Fruit fly (Drosophila melanogaster) whole organism, embryonic: Measurements from ENCODE around the gene slf.
A peak's percentile ranks its signal among the peaks of the same experiment; 100 is the strongest.

Experiments
- Atf6 ChIP-seq: fragments of 200-800 bp; sonication (Bioruptor generic); IDR thresholded peaks from 2 replicates; pipeline ENCODE4 v1.3.6; 2022; ENCODE audit warnings: missing biosample characterization, missing genetic modification characterization
- CG10274 ChIP-seq: fragments of 200-800 bp; sonication (Bioruptor generic); optimal IDR thresholded peaks from 3 replicates; lab custom pipeline; 2017; ENCODE audit warnings: missing biosample characterization, mild to moderate bottlenecking, missing genetic modification characterization
- CG10543 ChIP-seq: fragments of 200-800 bp; sonication (Bioruptor generic); optimal IDR thresholded peaks from 3 replicates; lab custom pipeline; 2017; ENCODE audit warnings: missing biosample characterization, mild to moderate bottlenecking, missing genetic modification characterization, moderate library complexity
- CG1233 ChIP-seq: fragments of 200-800 bp; sonication (Bioruptor generic); optimal IDR thresholded peaks from 4 replicates; lab custom pipeline; 2018; ENCODE audit warnings: missing biosample characterization, mild to moderate bottlenecking, missing genetic modification characterization
- CG12744 ChIP-seq: fragments of 200-800 bp; sonication (Bioruptor generic); optimal IDR thresholded peaks from 2 replicates; lab custom pipeline; 2016; ENCODE audit warnings: missing biosample characterization, missing genetic modification characterization
- CG13287 ChIP-seq: fragments of 200-800 bp; sonication (Bioruptor generic); IDR thresholded peaks from 2 replicates; pipeline ENCODE4 v1.3.6; 2022; ENCODE audit warnings: missing biosample characterization, missing genetic modification characterization; ENCODE audit not compliant: partially characterized antibody
- CG14860 ChIP-seq: fragments of 200-800 bp; sonication (Bioruptor generic); IDR thresholded peaks from 3 replicates; pipeline ENCODE4 v1.3.6; 2022; ENCODE audit warnings: missing biosample characterization, missing genetic modification characterization; ENCODE audit not compliant: partially characterized antibody
- CG1529 ChIP-seq: fragments of 200-800 bp; sonication (Bioruptor generic); optimal IDR thresholded peaks from 3 replicates; lab custom pipeline; 2018; ENCODE audit warnings: missing biosample characterization, missing genetic modification characterization
- CG15601 ChIP-seq: fragments of 200-800 bp; sonication (Bioruptor generic); optimal IDR thresholded peaks from 3 replicates; lab custom pipeline; 2019; ENCODE audit warnings: missing biosample characterization, mild to moderate bottlenecking, missing genetic modification characterization, moderate library complexity
- CG17802 ChIP-seq: fragments of 200-800 bp; sonication (Bioruptor generic); optimal IDR thresholded peaks from 2 replicates; lab custom pipeline; 2018; ENCODE audit warnings: missing biosample characterization, mild to moderate bottlenecking, missing genetic modification characterization, moderate library complexity
- CG18262 ChIP-seq: fragments of 200-800 bp; optimal IDR thresholded peaks from 3 replicates; lab custom pipeline; 2019; ENCODE audit warnings: missing biosample characterization, mild to moderate bottlenecking, missing genetic modification characterization, moderate library complexity
- CG2116 ChIP-seq: fragments of 200-800 bp; sonication (Bioruptor generic); optimal IDR thresholded peaks from 3 replicates; lab custom pipeline; 2018; ENCODE audit warnings: missing biosample characterization, mild to moderate bottlenecking, missing genetic modification characterization
- CG30403 ChIP-seq: fragments of 200-800 bp; sonication (Bioruptor generic); optimal IDR thresholded peaks from 3 replicates; lab custom pipeline; 2016; ENCODE audit warnings: missing biosample characterization, missing genetic modification characterization
- CG31224 ChIP-seq: fragments of 200-800 bp; sonication (Bioruptor generic); IDR thresholded peaks from 2 replicates; pipeline ENCODE4 v1.3.6; 2022; ENCODE audit warnings: missing biosample characterization, missing genetic modification characterization
- CG31441 ChIP-seq: fragments of 200-800 bp; sonication (Bioruptor generic); IDR thresholded peaks from 2 replicates; pipeline ENCODE4 v1.3.6; 2022; ENCODE audit warnings: missing biosample characterization, missing genetic modification characterization
- CG4730 ChIP-seq: fragments of 200-800 bp; sonication (Bioruptor generic); IDR thresholded peaks from 2 replicates; pipeline ENCODE4 v1.3.6; 2022; ENCODE audit warnings: missing biosample characterization, missing genetic modification characterization
- CG6254 ChIP-seq: fragments of 200-800 bp; sonication (Bioruptor generic); optimal IDR thresholded peaks from 3 replicates; lab custom pipeline; 2017; ENCODE audit warnings: mild to moderate bottlenecking, missing biosample characterization, missing genetic modification reagents, missing genetic modification characterization
- CG6791 ChIP-seq: fragments of 200-800 bp; sonication (Bioruptor generic); IDR thresholded peaks from 3 replicates; pipeline ENCODE4 v1.3.6; 2022; ENCODE audit warnings: missing biosample characterization, missing genetic modification characterization; ENCODE audit not compliant: partially characterized antibody
- CG8290 ChIP-seq, 3 experiments: fragments of 200-800 bp; sonication (Bioruptor generic); optimal IDR thresholded peaks; 2 replicates each; lab custom pipeline; 2016 to 2019; ENCODE audit warnings: missing biosample characterization in 3 of 3, missing genetic modification characterization in 3 of 3, mild to moderate bottlenecking in 2 of 3, moderate library complexity in 1 of 3
- CG8388 ChIP-seq: fragments of 200-800 bp; sonication (Bioruptor generic); optimal IDR thresholded peaks from 2 replicates; lab custom pipeline; 2019; ENCODE audit warnings: missing biosample characterization, mild to moderate bottlenecking, missing genetic modification characterization, moderate library complexity
- CG9215 ChIP-seq: fragments of 200-800 bp; sonication (Bioruptor generic); IDR thresholded peaks from 2 replicates; pipeline ENCODE4 v1.3.6; 2022; ENCODE audit warnings: missing biosample characterization, missing genetic modification characterization
- CrebB ChIP-seq: fragments of 200-800 bp; sonication (Bioruptor generic); optimal IDR thresholded peaks from 3 replicates; lab custom pipeline; 2018; ENCODE audit warnings: missing biosample characterization, mild to moderate bottlenecking, missing genetic modification characterization
- D19B ChIP-seq: fragments of 200-800 bp; sonication (Bioruptor generic); optimal IDR thresholded peaks from 2 replicates; lab custom pipeline; 2017; ENCODE audit warnings: missing biosample characterization, mild to moderate bottlenecking, missing genetic modification characterization
- HLH3B ChIP-seq: fragments of 200-800 bp; sonication (Bioruptor generic); IDR thresholded peaks from 2 replicates; pipeline ENCODE4 v1.3.6; 2022; ENCODE audit warnings: missing biosample characterization, missing genetic modification characterization
- HLH54F ChIP-seq: fragments of 200-800 bp; sonication (Bioruptor generic); optimal IDR thresholded peaks from 3 replicates; lab custom pipeline; 2016; ENCODE audit warnings: missing biosample characterization, missing genetic modification characterization
- Hr51 ChIP-seq, 2 experiments: fragments of 200-800 bp; sonication (Bioruptor generic); optimal IDR thresholded peaks; 2 replicates in 1 of 2; 3 replicates in 1 of 2; lab custom pipeline; 2016 to 2018; ENCODE audit warnings: missing biosample characterization in 2 of 2, missing genetic modification characterization in 2 of 2, mild to moderate bottlenecking in 1 of 2, moderate library complexity in 1 of 2
- MESR4 ChIP-seq: fragments of 200-800 bp; sonication (Bioruptor generic); optimal IDR thresholded peaks from 2 replicates; lab custom pipeline; 2018; ENCODE audit warnings: missing biosample characterization, mild to moderate bottlenecking, missing genetic modification characterization, moderate library complexity
- Med ChIP-seq: fragments of 200-800 bp; sonication (Bioruptor generic); peaks from one replicate; lab custom pipeline; 2016; ENCODE audit warnings: missing biosample characterization, missing genetic modification characterization, mild to moderate bottlenecking, inconsistent platforms, moderate library complexity
- Rfx ChIP-seq: fragments of 200-800 bp; sonication (Bioruptor generic); IDR thresholded peaks from 2 replicates; pipeline ENCODE4 v1.3.6; 2022; ENCODE audit warnings: missing biosample characterization, missing genetic modification characterization
- Sin3A ChIP-seq: fragments of >200 bp; optimal IDR thresholded peaks from 2 replicates; lab custom pipeline; 2018
- ash1 ChIP-seq: fragments of 200-800 bp; sonication (Bioruptor generic); optimal IDR thresholded peaks from 2 replicates; lab custom pipeline; 2018; ENCODE audit warnings: missing biosample characterization, mild to moderate bottlenecking, missing genetic modification characterization
- chinmo ChIP-seq: fragments of 200-800 bp; sonication (Bioruptor generic); IDR thresholded peaks from 4 replicates; pipeline ENCODE4 v1.3.6; 2022; ENCODE audit warnings: missing biosample characterization, missing genetic modification characterization; ENCODE audit not compliant: partially characterized antibody
- danr ChIP-seq: fragments of 200-800 bp; sonication (Bioruptor generic); IDR thresholded peaks from 2 replicates; pipeline ENCODE4 v1.3.6; 2022; ENCODE audit warnings: missing biosample characterization, missing genetic modification characterization
- dmrt99B ChIP-seq: fragments of 200-800 bp; sonication (Bioruptor generic); optimal IDR thresholded peaks from 2 replicates; lab custom pipeline; 2018; ENCODE audit warnings: missing biosample characterization, mild to moderate bottlenecking, missing genetic modification characterization, moderate library complexity
- fd102C ChIP-seq: fragments of 200-800 bp; sonication (Bioruptor generic); optimal IDR thresholded peaks from 2 replicates; lab custom pipeline; 2018; ENCODE audit warnings: missing biosample characterization, mild to moderate bottlenecking, missing genetic modification characterization, moderate library complexity
- fd3F ChIP-seq: fragments of 200-800 bp; sonication (Bioruptor generic); optimal IDR thresholded peaks from 2 replicates; lab custom pipeline; 2018; ENCODE audit warnings: missing biosample characterization, mild to moderate bottlenecking, missing genetic modification characterization, moderate library complexity
- ftz-f1 ChIP-seq: fragments of 200-800 bp; sonication (Bioruptor generic); optimal IDR thresholded peaks from 2 replicates; lab custom pipeline; 2016; ENCODE audit warnings: missing biosample characterization, missing genetic modification characterization
- gfzf ChIP-seq: fragments of 200-800 bp; sonication (Bioruptor generic); optimal IDR thresholded peaks from 2 replicates; lab custom pipeline; 2016; ENCODE audit warnings: missing biosample characterization, mild to moderate bottlenecking, missing genetic modification characterization, moderate library complexity
- hth ChIP-seq: fragments of >200 bp; optimal IDR thresholded peaks from 2 replicates; lab custom pipeline; 2017; ENCODE audit warnings: inconsistent platforms
- kni ChIP-seq: fragments of 200-800 bp; sonication (Bioruptor generic); optimal IDR thresholded peaks from 3 replicates; lab custom pipeline; 2017; ENCODE audit warnings: mild to moderate bottlenecking, missing biosample characterization, missing genetic modification reagents, missing genetic modification characterization
- nom ChIP-seq: fragments of 200-800 bp; sonication (Bioruptor generic); optimal IDR thresholded peaks from 2 replicates; lab custom pipeline; 2017; ENCODE audit warnings: missing biosample characterization, missing genetic modification characterization, mild to moderate bottlenecking, moderate library complexity, missing genetic modification reagents
- otp ChIP-seq: fragments of 200-800 bp; sonication (Bioruptor generic); IDR thresholded peaks from 3 replicates; pipeline ENCODE4, ENCODE4 v1.3.6; 2022; ENCODE audit warnings: missing biosample characterization, missing genetic modification characterization
- pita ChIP-seq: fragments of 200-800 bp; sonication (Bioruptor generic); optimal IDR thresholded peaks from 2 replicates; lab custom pipeline; 2017; ENCODE audit warnings: missing biosample characterization, mild to moderate bottlenecking, missing genetic modification characterization
- ro ChIP-seq: fragments of 200-800 bp; sonication (Bioruptor generic); IDR thresholded peaks from 2 replicates; pipeline ENCODE4 v1.3.6; 2022; ENCODE audit warnings: missing biosample characterization, missing genetic modification characterization
- row ChIP-seq: fragments of 200-800 bp; sonication (Bioruptor generic); IDR thresholded peaks from 3 replicates; pipeline ENCODE4 v1.3.6; 2022; ENCODE audit warnings: missing biosample characterization, missing genetic modification characterization
- sens ChIP-seq: fragments of 200-800 bp; sonication (Bioruptor generic); peaks from one replicate; lab custom pipeline; 2016; ENCODE audit warnings: missing biosample characterization, missing genetic modification characterization
- so ChIP-seq: fragments of 200-800 bp; sonication (Bioruptor generic); IDR thresholded peaks from 3 replicates; pipeline ENCODE4 v1.3.6; 2022; ENCODE audit warnings: missing biosample characterization, missing genetic modification characterization
- unpg ChIP-seq: fragments of 200-800 bp; sonication (Bioruptor generic); optimal IDR thresholded peaks from 3 replicates; lab custom pipeline; 2018; ENCODE audit warnings: missing biosample characterization, mild to moderate bottlenecking, missing genetic modification characterization, moderate library complexity

Gene slf

dm6 chr2L:4807953-4808604 is 6.4 kb upstream of the slf start:
- TF ChIP-seq nom (GFP tag; lab: Kevin White, UChicago) (peak; percentile 53), chinmo (peak; percentile 77; the same call in 1 of the 4 replicates), D19B (GFP tag; lab: Kevin White, UChicago) (peak; percentile 68), Rfx (GFP tag; lab: Robert Waterston, UW) (0 out of 2 replicates have a peak, but pooled peaks have one; percentile 34), CG31224 (GFP tag; lab: Robert Waterston, UW) (peak; percentile 78), ftz-f1 (GFP tag; lab: Kevin White, UChicago) (peak; percentile 27), CG8290 (GFP tag; optimal IDR thresholded peaks at IDR 0.05; lab: Kevin White, UChicago) (no peak), CG8290 (tag; optimal IDR thresholded peaks at IDR 0.05; lab: Kevin White, UChicago) (peak in 1 of 2 experiments; percentile 28), Sin3A (lab: Kevin White, UChicago) (no peak), so (GFP tag; lab: Robert Waterston, UW) (0 out of 3 replicates have a peak, but pooled peaks have one; percentile 49), CG1233 (GFP tag; lab: Kevin White, UChicago) (no peak), otp (no peak), CG17802 (tag; lab: Kevin White, UChicago) (no peak), sens (peak; percentile 35), row (0 out of 3 replicates have a peak, but pooled peaks have one; percentile 21), Atf6 (GFP tag; lab: Robert Waterston, UW) (0 out of 2 replicates have a peak, but pooled peaks have one; percentile 25), hth (lab: Kevin White, UChicago) (no peak), kni (GFP tag; lab: Kevin White, UChicago) (no peak), MESR4 (GFP tag; lab: Kevin White, UChicago) (no peak)
- TF ChIP-seq, all 482 proteins: peak for 11

- peak; percentile 2 for TF ChIP-seq CG18262 (tag; lab: Kevin White, UChicago)
- no peak for TF ChIP-seq pita (GFP tag; lab: Kevin White, UChicago)
- peak; percentile 14 for TF ChIP-seq CG30403 (GFP tag; lab: Kevin White, UChicago)
- TF ChIP-seq CG10543 (GFP tag; lab: Kevin White, UChicago), result no peak
- TF ChIP-seq CG14860, result no peak
- peak; percentile 52 for TF ChIP-seq dmrt99B (tag; lab: Kevin White, UChicago)
- no peak for TF ChIP-seq CG6791 (GFP tag; lab: Robert Waterston, UW)
- TF ChIP-seq CG13287 (GFP tag; lab: Robert Waterston, UW), result no peak
- no peak for TF ChIP-seq CG10274 (GFP tag; lab: Kevin White, UChicago)
- TF ChIP-seq CG12744 (GFP tag; lab: Kevin White, UChicago), result no peak
- TF ChIP-seq unpg, result peak; percentile 53
- no peak for TF ChIP-seq CG6254 (GFP tag; lab: Kevin White, UChicago)
- TF ChIP-seq fd3F, result peak; percentile 20
- no peak for TF ChIP-seq CG8388
- TF ChIP-seq Med (GFP tag; lab: Kevin White, UChicago), result no peak
- no peak for TF ChIP-seq CG1529 (GFP tag; lab: Kevin White, UChicago)
- no peak for TF ChIP-seq CG9215 (GFP tag; lab: Robert Waterston, UW)
- no peak for TF ChIP-seq ro (GFP tag; lab: Robert Waterston, UW)
- TF ChIP-seq CG2116 (GFP tag; lab: Kevin White, UChicago), result no peak
- no peak for TF ChIP-seq danr (GFP tag; lab: Robert Waterston, UW)
- TF ChIP-seq Hr51 (GFP tag; optimal IDR thresholded peaks at IDR 0.05; lab: Kevin White, UChicago), result peak in 1 of 2 experiments; percentile 62
- no peak for TF ChIP-seq fd102C (GFP tag; lab: Kevin White, UChicago)
- no peak for TF ChIP-seq ftz-f1 (GFP tag; lab: Kevin White, UChicago)
- 0 out of 2 replicates have a peak, but pooled peaks have one; percentile 62 for TF ChIP-seq HLH3B (GFP tag; lab: Robert Waterston, UW)
- no peak for TF ChIP-seq gfzf (GFP tag; lab: Kevin White, UChicago)
- no peak for TF ChIP-seq ash1 (GFP tag; lab: Kevin White, UChicago)
- no peak for TF ChIP-seq CG31441 (GFP tag; lab: Robert Waterston, UW)
- no peak for TF ChIP-seq CrebB
- TF ChIP-seq HLH54F (GFP tag; lab: Kevin White, UChicago), result no peak
- no peak for TF ChIP-seq MESR4 (GFP tag; lab: Kevin White, UChicago)
- TF ChIP-seq CG15601 (tag; lab: Kevin White, UChicago), result no peak
- TF ChIP-seq CG4730, result no peak
Observed at dm6 chr2L:4806109-4806508, 4.4 kb upstream of the slf start.
